Fruit fly (Drosophila melanogaster): Measurements from ENCODE around the gene CG11899.

CG11899 gene

dm6 chr3R:29199807-29200693 lies at the start of gene CG11899:
CG11899 (plus strand) TSS chr3R:29200454.
- TF ChIP-seq CG8478 (optimal IDR thresholded peaks at IDR 0.05) (no peak), EcR (GFP tag; optimal IDR thresholded peaks at IDR 0.05) (peak; percentile 86 to 91)

dm6 chr3R:29151621-29152092 lies 48.6 kb upstream of the CG11899 start, which contains the start of gene eIF2D:
eIF2D (minus strand) TSS chr3R:29151794.
- TF ChIP-seq usp (GFP tag; optimal IDR thresholded peaks at IDR 0.05): no peak
- no peak for TF ChIP-seq psq (optimal IDR thresholded peaks at IDR 0.05)
- no peak for TF ChIP-seq CG8478 (optimal IDR thresholded peaks at IDR 0.05)
- no peak for TF ChIP-seq Dll (optimal IDR thresholded peaks at IDR 0.05)
- no peak for TF ChIP-seq EcR (GFP tag; optimal IDR thresholded peaks at IDR 0.05)
- TF ChIP-seq pan (optimal IDR thresholded peaks at IDR 0.05): no peak

- TF ChIP-seq pan (optimal IDR thresholded peaks at IDR 0.05) (no peak), Dll (optimal IDR thresholded peaks at IDR 0.05) (no peak), CG8478 (optimal IDR thresholded peaks at IDR 0.05) (no peak), EcR (GFP tag; optimal IDR thresholded peaks at IDR 0.05) (no peak), usp (GFP tag; optimal IDR thresholded peaks at IDR 0.05) (no peak), psq (optimal IDR thresholded peaks at IDR 0.05) (no peak)
Observed at dm6 chr3R:29153197-29153644, 47.0 kb upstream of the CG11899 start, which contains the start of the genes Slbp and Rpn2. Slbp (minus strand) TSS chr3R:29153266. Rpn2 (plus strand) TSS chr3R:29153524.

dm6 chr3R:29157418-29158398 lies 42.5 kb upstream of the CG11899 start, which contains the start of gene rdog:
rdog (plus strand) TSS chr3R:29158122.
- TF ChIP-seq usp (GFP tag; optimal IDR thresholded peaks at IDR 0.05): no peak
- peak; percentile 97 for TF ChIP-seq pan (optimal IDR thresholded peaks at IDR 0.05)

- TF ChIP-seq pan (optimal IDR thresholded peaks at IDR 0.05): no peak
- no peak for TF ChIP-seq usp (GFP tag; optimal IDR thresholded peaks at IDR 0.05)
- no peak for TF ChIP-seq psq (optimal IDR thresholded peaks at IDR 0.05)
- TF ChIP-seq CG8478 (optimal IDR thresholded peaks at IDR 0.05): no peak
- TF ChIP-seq EcR (GFP tag; optimal IDR thresholded peaks at IDR 0.05): no peak
- TF ChIP-seq Dll (optimal IDR thresholded peaks at IDR 0.05): no peak
Observed at dm6 chr3R:29158721-29159120, 41.5 kb upstream of the CG11899 start.

- TF ChIP-seq pan (optimal IDR thresholded peaks at IDR 0.05) (no peak), EcR (GFP tag; optimal IDR thresholded peaks at IDR 0.05) (no peak), usp (GFP tag; optimal IDR thresholded peaks at IDR 0.05) (no peak), Dll (optimal IDR thresholded peaks at IDR 0.05) (no peak), psq (optimal IDR thresholded peaks at IDR 0.05) (no peak), CG8478 (optimal IDR thresholded peaks at IDR 0.05) (no peak)
Observed at dm6 chr3R:29159620-29160019, 40.6 kb upstream of the CG11899 start.

dm6 chr3R:29164930-29165693 lies 35.1 kb upstream of the CG11899 start, which contains the start of gene CG11898:
CG11898 (plus strand) TSS chr3R:29165643.
- no peak for TF ChIP-seq psq (optimal IDR thresholded peaks at IDR 0.05)

dm6 chr3R:29190984-29191383 lies 9.3 kb upstream of the CG11899 start:
- TF ChIP-seq usp (GFP tag; optimal IDR thresholded peaks at IDR 0.05): no peak
- no peak for TF ChIP-seq pan (optimal IDR thresholded peaks at IDR 0.05)
- no peak for TF ChIP-seq psq (optimal IDR thresholded peaks at IDR 0.05)
- TF ChIP-seq EcR (GFP tag; optimal IDR thresholded peaks at IDR 0.05): no peak
- no peak for TF ChIP-seq CG8478 (optimal IDR thresholded peaks at IDR 0.05)
- TF ChIP-seq Dll (optimal IDR thresholded peaks at IDR 0.05): no peak

- TF ChIP-seq EcR (GFP tag; optimal IDR thresholded peaks at IDR 0.05) (no peak), Dll (optimal IDR thresholded peaks at IDR 0.05) (no peak)
Observed at dm6 chr3R:29194957-29195356, 5.3 kb upstream of the CG11899 start, which contains the start of gene jus. jus (minus strand) TSS chr3R:29194994.

dm6 chr3R:29196967-29197611 lies 3.2 kb upstream of the CG11899 start, which contains the start of gene CG14515:
CG14515 (plus strand) TSS chr3R:29197556.
- no peak for TF ChIP-seq Dll (optimal IDR thresholded peaks at IDR 0.05)

- TF ChIP-seq psq (optimal IDR thresholded peaks at IDR 0.05): no peak
- no peak for TF ChIP-seq EcR (GFP tag; optimal IDR thresholded peaks at IDR 0.05)
- no peak for TF ChIP-seq Dll (optimal IDR thresholded peaks at IDR 0.05)
- TF ChIP-seq CG8478 (optimal IDR thresholded peaks at IDR 0.05): no peak
- no peak for TF ChIP-seq pan (optimal IDR thresholded peaks at IDR 0.05)
- TF ChIP-seq usp (GFP tag; optimal IDR thresholded peaks at IDR 0.05): no peak
Observed at dm6 chr3R:29198299-29198698, 2.0 kb upstream of the CG11899 start.

Data from whole organism.